Worm (Caenorhabditis elegans) whole organism, midembryonic: Measurements from ENCODE around the gene F21C10.4.

Experiments
- T22C8.4 ChIP-seq: fragments of 200-800 bp; sonication (Bioruptor generic); IDR thresholded peaks from 2 replicates; pipeline ENCODE4 v1.3.6; 2022; ENCODE audit warnings: missing genetic modification characterization, missing compliant biosample characterization
- cog-1 ChIP-seq: sonication (generic microtip); optimal IDR thresholded peaks from 2 replicates; lab custom pipeline; 2016; ENCODE audit warnings: missing genetic modification characterization, missing compliant biosample characterization
- flt-1 ChIP-seq: fragments of 200-800 bp; sonication (Bioruptor generic); IDR thresholded peaks from 2 replicates; pipeline ENCODE4 v1.3.6; 2022; ENCODE audit warnings: missing genetic modification characterization, missing compliant biosample characterization
- tab-1 ChIP-seq: fragments of 200-800 bp; sonication (Bioruptor generic); IDR thresholded peaks from 2 replicates; pipeline ENCODE4 v1.3.6; 2022; ENCODE audit warnings: missing genetic modification characterization, missing compliant biosample characterization
- ztf-23 ChIP-seq: fragments of 200-800 bp; sonication (Bioruptor generic); IDR thresholded peaks from 2 replicates; pipeline ENCODE4 v1.3.6; 2022; ENCODE audit warnings: missing genetic modification reagents, missing genetic modification characterization, missing compliant biosample characterization

DNA sequence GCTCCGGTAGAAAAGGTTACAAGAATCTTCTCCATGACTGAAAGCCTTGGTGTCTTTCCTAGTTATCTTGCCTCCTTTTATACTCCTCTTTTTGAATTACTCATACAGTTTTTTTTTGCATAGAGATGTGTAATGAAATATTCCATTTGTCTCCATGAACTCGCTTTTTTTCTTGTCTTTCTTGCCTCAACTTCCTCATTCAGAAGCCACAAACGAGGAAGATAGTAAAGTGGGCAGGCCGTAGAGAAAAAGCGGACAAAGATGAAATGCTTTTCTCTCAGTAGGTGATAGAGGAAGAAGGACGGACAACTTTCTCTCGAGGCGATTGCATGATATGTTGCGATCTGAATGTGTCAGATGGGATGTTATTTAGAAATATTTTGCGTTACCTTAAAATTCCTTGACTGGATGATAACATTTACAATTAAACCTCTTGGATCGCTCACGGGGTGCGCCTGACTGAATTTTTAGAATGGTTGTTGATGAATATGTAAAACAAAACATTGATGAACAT lies 36.6 kb downstream of the F21C10.4 start, which contains the start of gene col-145:
- TF ChIP-seq tab-1 = no peak
- no peak for TF ChIP-seq flt-1 (GFP tag; lab: Robert Waterston, UW)
- TF ChIP-seq ztf-23 (GFP tag; lab: Robert Waterston, UW) = no peak
- TF ChIP-seq cog-1 = no peak
- no peak for TF ChIP-seq T22C8.4
